Fruit fly (Drosophila melanogaster): ENCODE results near the gene CBP.

CBP gene

dm6 chrX:7382890-7383289 lies 45.7 kb downstream of the CBP start, which contains the start of gene CG42781:
Gene CG42781, minus strand, starts transcription at chrX:7382990.
- no peak for TF ChIP-seq OdsH (GFP tag; optimal IDR thresholded peaks at IDR 0.05)
- TF ChIP-seq CG4318 (GFP tag; optimal IDR thresholded peaks at IDR 0.05): no peak
- no peak for TF ChIP-seq topi (GFP tag; optimal IDR thresholded peaks at IDR 0.05)
- no peak for TF ChIP-seq CG6276 (GFP tag; optimal IDR thresholded peaks at IDR 0.05)
- TF ChIP-seq CG16779 (tag; optimal IDR thresholded peaks at IDR 0.05): no peak
- TF ChIP-seq Hr39 (GFP tag; optimal IDR thresholded peaks at IDR 0.05): no peak

Measured in whole organism, prepupa.